Worm (Caenorhabditis elegans) whole organism, young adult: ENCODE results near the gene C06C3.4.

Source experiments
- K11D2.4 ChIP-seq: fragments of 200-800 bp; sonication (Bioruptor generic); IDR thresholded peaks from 2 replicates; pipeline ENCODE4 v1.3.6; 2022; ENCODE audit warnings: missing genetic modification reagents, missing genetic modification characterization, missing compliant biosample characterization
- Y53G8AR.9 ChIP-seq: fragments of 200-800 bp; sonication (Bioruptor generic); conservative IDR thresholded peaks from 2 replicates; pipeline ENCODE4 v1.3.6; 2022; ENCODE audit warnings: missing genetic modification reagents, missing genetic modification characterization, missing compliant biosample characterization
- ama-1 ChIP-seq, 3 experiments: fragments of 150-350 bp in 1 of 3; sonication (generic microtip) in 2 of 3; optimal IDR thresholded peaks; 2 replicates each; lab custom pipeline; 2014 to 2018; ENCODE audit warnings: missing biosample characterization in 2 of 3, missing genetic modification characterization in 2 of 3, missing genetic modification reagents in 2 of 3
- ceh-27 ChIP-seq: fragments of 200-800 bp; sonication (Bioruptor generic); optimal IDR thresholded peaks from 2 replicates; lab custom pipeline; 2018; ENCODE audit warnings: mild to moderate bottlenecking, missing genetic modification characterization, moderate library complexity, missing compliant biosample characterization
- dpl-1 ChIP-seq: fragments of 150-350 bp; optimal IDR thresholded peaks from 2 replicates; lab custom pipeline; 2014; ENCODE audit warnings: missing biosample characterization, missing genetic modification reagents, missing genetic modification characterization
- him-1 ChIP-seq: sonication (generic microtip); optimal IDR thresholded peaks from 2 replicates; lab custom pipeline; 2016; ENCODE audit warnings: missing genotype, missing genetic modification reagents, missing genetic modification characterization, missing compliant biosample characterization
- lag-1 ChIP-seq: fragments of 200-800 bp; sonication (Bioruptor generic); IDR thresholded peaks from 2 replicates; pipeline ENCODE4 v1.3.6; 2022; ENCODE audit warnings: missing genetic modification reagents, missing genetic modification characterization, missing compliant biosample characterization
- let-607 ChIP-seq, 2 experiments: fragments of 200-800 bp in 1 of 2; sonication (Bioruptor generic) in 1 of 2; sonication (generic microtip) in 1 of 2; optimal IDR thresholded peaks; 2 replicates each; lab custom pipeline; 2016 to 2018; ENCODE audit warnings: mild to moderate bottlenecking in 2 of 2, missing compliant biosample characterization in 2 of 2, missing genetic modification characterization in 2 of 2, moderate library complexity in 2 of 2, missing genotype in 1 of 2
- lin-40 ChIP-seq: sonication (generic microtip); optimal IDR thresholded peaks from 2 replicates; lab custom pipeline; 2016; ENCODE audit warnings: missing genetic modification characterization, mild to moderate bottlenecking, missing compliant biosample characterization, missing genotype, missing genetic modification reagents
- rec-8 ChIP-seq, 2 experiments: sonication (generic microtip); optimal IDR thresholded peaks; 2 replicates each; lab custom pipeline; 2016; ENCODE audit warnings: mild to moderate bottlenecking in 2 of 2, missing genetic modification characterization in 2 of 2, missing genetic modification reagents in 2 of 2, missing genotype in 2 of 2, missing biosample characterization in 1 of 2, missing compliant biosample characterization in 1 of 2, moderate library complexity in 1 of 2

DNA sequence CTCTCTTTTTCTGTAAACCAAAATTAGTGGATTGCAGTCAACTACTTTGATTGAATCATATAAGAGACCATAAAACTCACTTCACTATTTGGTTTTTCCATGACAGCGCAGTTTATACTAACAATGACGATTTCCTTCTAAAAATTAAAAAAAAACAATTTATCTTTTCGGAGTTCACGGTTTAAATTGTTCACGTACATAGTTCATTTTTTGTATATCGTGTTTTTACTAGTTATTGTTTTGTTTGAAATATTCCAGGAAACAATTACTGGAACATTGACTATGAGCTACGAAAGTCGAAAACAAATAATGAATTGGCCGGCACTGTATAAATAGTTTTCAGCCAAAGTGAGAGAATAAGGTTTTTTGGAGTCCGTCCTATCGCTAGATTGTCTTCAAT lies 19.6 kb downstream of the C06C3.4 start, which contains the start of gene lido-17:
- TF ChIP-seq Y53G8AR.9 (GFP tag; lab: Robert Waterston, UW), result no peak
- no peak for TF ChIP-seq rec-8 (tag; optimal IDR thresholded peaks at IDR 0.05; lab: Kevin White, UChicago)
- TF ChIP-seq dpl-1 (GFP tag; lab: Kevin White, UChicago), result no peak
- no peak for TF ChIP-seq ama-1 (optimal IDR thresholded peaks at IDR 0.05; lab: Kevin White, UChicago)
- no peak for TF ChIP-seq ama-1 (GFP tag; optimal IDR thresholded peaks at IDR 0.05; lab: Kevin White, UChicago)
- no peak for TF ChIP-seq lag-1
- TF ChIP-seq K11D2.4 (GFP tag; lab: Robert Waterston, UW), result no peak
- no peak for TF ChIP-seq ceh-27
- TF ChIP-seq him-1 (tag; lab: Kevin White, UChicago), result no peak
- TF ChIP-seq let-607 (tag; optimal IDR thresholded peaks at IDR 0.05; lab: Kevin White, UChicago), result no peak
- no peak for TF ChIP-seq lin-40
